Fruit fly (Drosophila melanogaster) whole organism, wandering third instar larva: ENCODE measurements around the gene Jon65Aiv.
A peak's percentile ranks its signal among the peaks of the same experiment; 100 is the strongest.

Source experiments
- Abd-B ChIP-seq: fragments of >200 bp; optimal IDR thresholded peaks from 2 replicates; lab custom pipeline; 2017; ENCODE audit warnings: missing biosample characterization, missing genetic modification characterization
- CG32264 ChIP-seq: fragments of 200-800 bp; sonication (Bioruptor generic); optimal IDR thresholded peaks from 2 replicates; lab custom pipeline; 2016; ENCODE audit warnings: missing biosample characterization, missing genetic modification characterization
- CG9705 ChIP-seq: fragments of 200-800 bp; sonication (Bioruptor generic); optimal IDR thresholded peaks from 2 replicates; lab custom pipeline; 2018; ENCODE audit warnings: missing biosample characterization, mild to moderate bottlenecking, missing genetic modification characterization
- CrebA ChIP-seq: fragments of 200-800 bp; sonication (Bioruptor generic); optimal IDR thresholded peaks from 2 replicates; lab custom pipeline; 2016; ENCODE audit warnings: missing biosample characterization, mild to moderate bottlenecking, missing genetic modification characterization, borderline replicate concordance
- Dfd ChIP-seq: fragments of >200 bp; optimal IDR thresholded peaks from 2 replicates; lab custom pipeline; 2017; ENCODE audit warnings: missing biosample characterization, missing genetic modification characterization
- Dif ChIP-seq: fragments of 200-275, 200-300 bp; sonication (Bioruptor generic); optimal IDR thresholded peaks from 2 replicates; lab custom pipeline; 2018; ENCODE audit warnings: missing biosample characterization, missing genetic modification characterization; ENCODE audit not compliant: partially characterized antibody
- GATAd ChIP-seq: sonication (Bioruptor generic); optimal IDR thresholded peaks from 2 replicates; lab custom pipeline; 2016; ENCODE audit warnings: missing biosample characterization, missing genetic modification characterization
- HLH106 ChIP-seq: fragments of 200-800 bp; optimal IDR thresholded peaks from 3 replicates; lab custom pipeline; 2019; ENCODE audit warnings: missing biosample characterization, mild to moderate bottlenecking, missing genetic modification characterization, moderate library complexity
- Hnf4 ChIP-seq: fragments of 200-800 bp; sonication (Bioruptor generic); optimal IDR thresholded peaks from 2 replicates; lab custom pipeline; 2016; ENCODE audit warnings: missing biosample characterization, mild to moderate bottlenecking, missing genetic modification characterization
- Jra ChIP-seq: sonication (Bioruptor generic); optimal IDR thresholded peaks from 2 replicates; lab custom pipeline; 2016; ENCODE audit warnings: missing biosample characterization, missing genetic modification characterization
- Mio ChIP-seq: sonication (Bioruptor generic); optimal IDR thresholded peaks from 2 replicates; lab custom pipeline; 2016; ENCODE audit warnings: missing biosample characterization, missing genetic modification characterization
- Myc ChIP-seq: fragments of >200 bp; optimal IDR thresholded peaks from 2 replicates; lab custom pipeline; 2017
- N ChIP-seq: fragments of >200 bp; optimal IDR thresholded peaks from 2 replicates; lab custom pipeline; 2018; ENCODE audit warnings: missing biosample characterization, missing external identifiers, missing genetic modification characterization
- OdsH ChIP-seq: fragments of 200-800 bp; sonication (Bioruptor generic); optimal IDR thresholded peaks from 2 replicates; lab custom pipeline; 2016; ENCODE audit warnings: missing biosample characterization, mild to moderate bottlenecking, missing genetic modification characterization
- Sp1 ChIP-seq: fragments of 200-800 bp; sonication (Bioruptor generic); optimal IDR thresholded peaks from 3 replicates; lab custom pipeline; 2019; ENCODE audit warnings: missing biosample characterization, mild to moderate bottlenecking, missing genetic modification characterization, moderate library complexity
- Vsx2 ChIP-seq: fragments of 200-300, 225-300 bp; sonication (Bioruptor generic); optimal IDR thresholded peaks from 2 replicates; lab custom pipeline; 2018; ENCODE audit warnings: missing biosample characterization, missing genetic modification characterization; ENCODE audit not compliant: partially characterized antibody
- br ChIP-seq: fragments of 200-800 bp; sonication (Bioruptor generic); optimal IDR thresholded peaks from 2 replicates; lab custom pipeline; 2016; ENCODE audit warnings: missing biosample characterization, missing genetic modification characterization
- brk ChIP-seq: fragments of 200-800 bp; sonication (Bioruptor generic); optimal IDR thresholded peaks from 2 replicates; lab custom pipeline; 2016; ENCODE audit warnings: missing biosample characterization, mild to moderate bottlenecking, missing genetic modification characterization
- dl ChIP-seq, 2 experiments: fragments of 175-275, 200-275 bp in 1 of 2; fragments of 200-275 bp in 1 of 2; sonication (Bioruptor generic); optimal IDR thresholded peaks; lab custom pipeline; 2018; ENCODE audit warnings: mild to moderate bottlenecking in 2 of 2, missing biosample characterization in 2 of 2, missing genetic modification characterization in 2 of 2, moderate library complexity in 2 of 2; ENCODE audit not compliant: partially characterized antibody in 2 of 2, insufficient read depth in 1 of 2
- dsf ChIP-seq: sonication (Bioruptor generic); optimal IDR thresholded peaks from 2 replicates; lab custom pipeline; 2016; ENCODE audit warnings: missing biosample characterization, missing genetic modification characterization, borderline replicate concordance
- ey ChIP-seq: fragments of 200-800 bp; sonication (Bioruptor generic); optimal IDR thresholded peaks from 2 replicates; lab custom pipeline; 2016; ENCODE audit warnings: missing biosample characterization, missing genetic modification characterization
- foxo ChIP-seq, 2 experiments: fragments of 200-800 bp; sonication (Bioruptor generic); optimal IDR thresholded peaks; 2 replicates in 1 of 2; 3 replicates in 1 of 2; lab custom pipeline; 2016 to 2017; ENCODE audit warnings: missing biosample characterization in 2 of 2, missing genetic modification characterization in 2 of 2
- fru ChIP-seq: fragments of 200-800 bp; sonication (Bioruptor generic); optimal IDR thresholded peaks from 3 replicates; lab custom pipeline; 2016; ENCODE audit warnings: missing biosample characterization, mild to moderate bottlenecking, missing genetic modification characterization
- h ChIP-seq: fragments of 200-800 bp; sonication (Bioruptor generic); optimal IDR thresholded peaks from 3 replicates; lab custom pipeline; 2016; ENCODE audit warnings: missing biosample characterization, mild to moderate bottlenecking, missing genetic modification characterization
- lola ChIP-seq: fragments of >200 bp; optimal IDR thresholded peaks from 2 replicates; lab custom pipeline; 2017; ENCODE audit warnings: missing biosample characterization, missing genetic modification characterization
- pan ChIP-seq: fragments of >200 bp; optimal IDR thresholded peaks from 2 replicates; lab custom pipeline; 2017
- psq ChIP-seq: fragments of 200-800 bp; sonication (Bioruptor generic); optimal IDR thresholded peaks from 3 replicates; lab custom pipeline; 2017; ENCODE audit warnings: missing biosample characterization, mild to moderate bottlenecking, missing genetic modification characterization, moderate library complexity
- rgr ChIP-seq: fragments of 200-800 bp; sonication (Bioruptor generic); optimal IDR thresholded peaks from 3 replicates; lab custom pipeline; 2016; ENCODE audit warnings: missing biosample characterization, mild to moderate bottlenecking, missing genetic modification characterization
- tai ChIP-seq: sonication (Bioruptor generic); optimal IDR thresholded peaks from 2 replicates; lab custom pipeline; 2016; ENCODE audit warnings: missing biosample characterization, missing genetic modification characterization

Gene Jon65Aiv

DNA sequence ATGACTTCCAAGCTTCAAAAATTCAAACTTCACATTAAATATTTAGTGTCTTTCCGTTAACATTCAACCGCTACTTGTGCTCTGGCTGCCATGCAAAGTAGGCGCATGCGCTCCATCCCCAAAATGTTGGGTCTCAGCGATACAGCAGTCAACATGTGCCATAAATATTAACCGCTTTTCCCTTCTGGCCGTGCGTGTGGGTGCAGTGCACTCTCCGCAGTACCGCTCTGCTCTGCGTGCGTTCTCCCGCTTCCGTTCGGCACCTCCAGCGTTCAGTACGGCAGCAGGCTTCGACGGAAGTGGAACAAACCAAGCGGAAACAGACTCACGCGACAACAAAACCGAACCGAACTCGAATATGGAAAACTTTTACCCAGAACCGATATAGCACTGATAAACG is 37.5 kb downstream of the Jon65Aiv start, which contains the start of gene ssp6:
Gene ssp6 (plus strand): TSS at position 294 of the 400 bp plus-strand sequence.
- TF ChIP-seq Dif (GFP tag; lab: Kevin White, UChicago), result peak; percentile 2
- no peak for TF ChIP-seq OdsH (GFP tag; lab: Kevin White, UChicago)
- no peak for TF ChIP-seq CG9705

DNA sequence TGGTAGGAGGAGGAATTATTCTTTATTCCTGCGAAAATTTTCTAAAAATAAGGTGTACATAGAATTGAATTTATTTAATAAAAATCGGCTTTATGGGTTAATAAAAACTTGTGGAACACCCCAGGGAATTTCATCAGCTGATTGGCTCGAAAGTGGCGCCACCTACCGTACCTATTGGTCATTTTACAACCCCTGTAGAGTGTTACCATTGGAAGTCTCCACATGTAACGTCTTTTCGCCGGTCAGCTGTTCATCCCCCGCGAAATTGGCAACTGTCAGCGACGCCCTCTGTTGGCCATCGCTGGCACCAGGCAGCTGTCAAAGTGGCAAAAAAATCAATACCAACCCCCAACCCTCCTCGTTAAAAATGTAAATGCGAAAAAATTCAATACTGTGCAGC is 43.6 kb downstream of the Jon65Aiv start, which contains the start of gene CG13293:
Gene CG13293 (plus strand): TSS at position 323 of the 400 bp plus-strand sequence.
- no peak for TF ChIP-seq CG9705
- TF ChIP-seq CrebA, result no peak
- no peak for TF ChIP-seq ey (GFP tag; lab: Kevin White, UChicago)
- TF ChIP-seq Jra (GFP tag; lab: Kevin White, UChicago), result no peak
- TF ChIP-seq Hnf4 (GFP tag; lab: Kevin White, UChicago), result no peak
- no peak for TF ChIP-seq Dif (GFP tag; lab: Kevin White, UChicago)
- no peak for TF ChIP-seq br (GFP tag; lab: Kevin White, UChicago)
- TF ChIP-seq psq (GFP tag; lab: Kevin White, UChicago), result no peak
- TF ChIP-seq tai (GFP tag; lab: Kevin White, UChicago), result no peak
- TF ChIP-seq brk (GFP tag; lab: Kevin White, UChicago), result no peak

DNA sequence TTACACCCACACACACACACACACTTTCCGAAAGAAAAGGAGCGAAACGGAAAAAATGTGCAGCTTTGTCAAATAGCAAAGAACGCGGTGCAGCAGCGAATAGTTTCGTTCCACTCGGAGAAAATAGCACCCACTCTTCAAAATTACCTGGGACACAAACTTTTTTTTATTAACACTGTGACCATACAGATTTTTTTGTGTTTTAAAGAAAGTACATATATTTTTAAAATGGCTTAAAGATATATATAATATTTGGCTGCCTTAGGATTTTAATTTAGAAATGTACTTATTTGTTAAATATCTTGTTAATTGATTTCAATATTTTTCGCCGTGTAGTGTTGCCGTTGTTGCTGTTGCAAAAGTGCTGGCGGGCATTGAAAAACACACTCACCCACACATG is 45.5 kb downstream of the Jon65Aiv start:
- TF ChIP-seq rgr (GFP tag; lab: Kevin White, UChicago), result no peak
- TF ChIP-seq dl (GFP tag; optimal IDR thresholded peaks at IDR 0.05; lab: Kevin White, UChicago; ENCODE audit: insufficient read depth in 1 of 2, partially characterized antibody in 2 of 2), result no peak
- TF ChIP-seq Mio, result no peak
- no peak for TF ChIP-seq foxo (GFP tag; optimal IDR thresholded peaks at IDR 0.05; lab: Kevin White, UChicago)
- TF ChIP-seq psq (GFP tag; lab: Kevin White, UChicago), result no peak
- no peak for TF ChIP-seq brk (GFP tag; lab: Kevin White, UChicago)
- TF ChIP-seq dsf (GFP tag; lab: Kevin White, UChicago), result no peak
- no peak for TF ChIP-seq GATAd (GFP tag; lab: Kevin White, UChicago)
- no peak for TF ChIP-seq Dfd (GFP tag; lab: Kevin White, UChicago)
- TF ChIP-seq CG9705, result no peak
- no peak for TF ChIP-seq Abd-B (GFP tag; lab: Kevin White, UChicago)
- no peak for TF ChIP-seq ey (GFP tag; lab: Kevin White, UChicago)
- no peak for TF ChIP-seq Vsx2 (GFP tag; lab: Kevin White, UChicago)
- TF ChIP-seq HLH106 (tag; lab: Kevin White, UChicago), result no peak
- TF ChIP-seq CG32264 (GFP tag; lab: Kevin White, UChicago), result no peak
- TF ChIP-seq br (GFP tag; lab: Kevin White, UChicago), result no peak
- TF ChIP-seq N (GFP tag; lab: Kevin White, UChicago), result no peak
- TF ChIP-seq h (GFP tag; lab: Kevin White, UChicago), result no peak

DNA sequence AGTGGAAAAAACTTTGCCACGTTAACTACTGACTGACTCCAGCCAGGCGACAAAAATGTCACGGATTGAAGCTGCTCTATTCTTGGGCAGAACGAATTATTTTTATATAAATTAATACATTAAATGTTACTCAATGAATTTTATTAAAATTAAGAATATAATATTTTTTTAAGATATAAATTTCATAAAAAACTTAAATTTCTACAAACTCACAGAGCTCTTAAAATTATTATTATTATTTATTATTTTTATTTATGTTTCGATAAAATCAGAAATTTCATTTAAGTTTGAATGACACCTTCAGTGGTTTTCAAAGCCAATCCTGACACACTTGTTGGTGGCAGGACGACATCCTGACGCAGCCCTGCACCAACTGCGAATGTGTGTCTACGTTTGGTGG is 46.2 kb downstream of the Jon65Aiv start:
- no peak for TF ChIP-seq dl (GFP tag; optimal IDR thresholded peaks at IDR 0.05; lab: Kevin White, UChicago; ENCODE audit: insufficient read depth in 1 of 2, partially characterized antibody in 2 of 2)
- TF ChIP-seq foxo (GFP tag; optimal IDR thresholded peaks at IDR 0.05; lab: Kevin White, UChicago), result peak in 1 of 2 experiments; percentile 24
- TF ChIP-seq pan, result no peak
- peak; percentile 23 for TF ChIP-seq OdsH (GFP tag; lab: Kevin White, UChicago)
- TF ChIP-seq Sp1 (GFP tag; lab: Kevin White, UChicago), result peak; percentile 32
- TF ChIP-seq HLH106 (tag; lab: Kevin White, UChicago), result peak; percentile 30
- TF ChIP-seq h (GFP tag; lab: Kevin White, UChicago), result peak; percentile 21
- TF ChIP-seq Myc (lab: Kevin White, UChicago), result no peak
- no peak for TF ChIP-seq fru (GFP tag; lab: Kevin White, UChicago)
- no peak for TF ChIP-seq CG32264 (GFP tag; lab: Kevin White, UChicago)
- TF ChIP-seq rgr (GFP tag; lab: Kevin White, UChicago), result peak; percentile 30
- no peak for TF ChIP-seq Dfd (GFP tag; lab: Kevin White, UChicago)
- TF ChIP-seq psq (GFP tag; lab: Kevin White, UChicago), result peak; percentile 42
- no peak for TF ChIP-seq lola

DNA sequence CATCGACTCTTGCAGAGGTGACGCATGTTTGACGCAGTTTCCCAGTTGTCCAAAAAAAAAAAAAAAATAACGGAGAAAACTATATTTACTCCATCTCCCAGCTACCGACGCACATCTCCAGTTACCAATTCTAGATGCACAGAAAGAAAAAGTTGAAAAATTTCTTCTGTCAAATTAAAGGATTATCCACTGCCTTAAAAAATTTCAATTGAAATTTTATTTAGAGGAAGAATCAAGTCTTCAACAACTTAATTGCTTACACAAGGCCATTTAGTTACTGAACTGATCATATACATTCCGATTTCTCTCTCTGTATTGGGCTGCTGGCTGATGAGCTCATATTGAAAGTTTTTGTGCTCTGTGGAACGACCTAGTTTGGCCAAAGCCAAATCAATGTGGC is 47.0 kb downstream of the Jon65Aiv start:
- TF ChIP-seq foxo (GFP tag; optimal IDR thresholded peaks at IDR 0.05; lab: Kevin White, UChicago), result peak in 1 of 2 experiments; percentile 0
- no peak for TF ChIP-seq CG32264 (GFP tag; lab: Kevin White, UChicago)
